Worm (Caenorhabditis elegans) whole organism, late embryonic: ENCODE measurements around the gene mam-6.

Experiments
- ceh-6 ChIP-seq: fragments of 200-800 bp; sonication (Bioruptor generic); optimal IDR thresholded peaks from 2 replicates; lab custom pipeline; 2018; ENCODE audit warnings: mild to moderate bottlenecking, missing genetic modification characterization, missing compliant biosample characterization
- zip-5 ChIP-seq: sonication (generic microtip); optimal IDR thresholded peaks from 2 replicates; lab custom pipeline; 2016; ENCODE audit warnings: missing genetic modification characterization, missing compliant biosample characterization

ce11 chrX:15034787-15035186 lies 34.4 kb downstream of the mam-6 start, which contains the start of gene dsc-1:
- no peak for TF ChIP-seq zip-5 (tag; lab: Kevin White, UChicago)
- TF ChIP-seq ceh-6 (GFP tag; lab: Kevin White, UChicago) = no peak
